Worm (Caenorhabditis elegans) whole organism, L2 larva: ENCODE results near the gene Y38H6C.25.
A peak's percentile ranks its signal among the peaks of the same experiment; 100 is the strongest.

Source experiments
- C34F6.9 ChIP-seq: fragments of 150-350 bp; optimal IDR thresholded peaks from 2 replicates; lab custom pipeline; 2014; ENCODE audit warnings: missing biosample characterization, missing genetic modification characterization
- F13H6.1 ChIP-seq: sonication (generic microtip); optimal IDR thresholded peaks from 2 replicates; lab custom pipeline; 2016; ENCODE audit warnings: missing genetic modification characterization, missing compliant biosample characterization
- Y55F3AM.14 ChIP-seq: fragments of 200-800 bp; sonication (Bioruptor generic); optimal IDR thresholded peaks from 2 replicates; lab custom pipeline; 2018; ENCODE audit warnings: mild to moderate bottlenecking, missing genetic modification characterization, missing compliant biosample characterization
- alr-1 ChIP-seq: fragments of 150-350 bp; optimal IDR thresholded peaks from 2 replicates; lab custom pipeline; 2014; ENCODE audit warnings: missing biosample characterization, missing genetic modification characterization
- aly-2 ChIP-seq: fragments of 150-350 bp; optimal IDR thresholded peaks from 2 replicates; lab custom pipeline; 2014; ENCODE audit warnings: missing biosample characterization, missing genetic modification characterization
- ama-1 ChIP-seq: fragments of 150-350 bp; optimal IDR thresholded peaks from 2 replicates; lab custom pipeline; 2018; ENCODE audit warnings: inconsistent platforms
- ceh-16 ChIP-seq: fragments of 150-350 bp; optimal IDR thresholded peaks from 2 replicates; lab custom pipeline; 2014; ENCODE audit warnings: missing biosample characterization, missing genetic modification characterization
- ceh-82 ChIP-seq: fragments of 150-350 bp; optimal IDR thresholded peaks from 2 replicates; lab custom pipeline; 2014; ENCODE audit warnings: missing biosample characterization, missing genetic modification characterization
- dmd-4 ChIP-seq: sonication (generic microtip); optimal IDR thresholded peaks from 2 replicates; lab custom pipeline; 2017; ENCODE audit warnings: missing biosample characterization, missing genetic modification characterization
- elt-1 ChIP-seq: fragments of 150-350 bp; optimal IDR thresholded peaks from 2 replicates; lab custom pipeline; 2014; ENCODE audit warnings: missing biosample characterization, missing genetic modification characterization
- elt-3 ChIP-seq: sonication (generic microtip); optimal IDR thresholded peaks from 2 replicates; lab custom pipeline; 2017; ENCODE audit warnings: missing biosample characterization, missing genetic modification characterization
- lin-11 ChIP-seq: fragments of 150-350 bp; sonication (generic microtip); optimal IDR thresholded peaks from 2 replicates; lab custom pipeline; 2014; ENCODE audit warnings: missing biosample characterization, missing genetic modification characterization, inconsistent platforms, mixed read lengths
- lin-13 ChIP-seq: fragments of 150-350 bp; optimal IDR thresholded peaks from 2 replicates; lab custom pipeline; 2014; ENCODE audit warnings: missing biosample characterization, missing genetic modification reagents, missing genetic modification characterization
- lin-39 ChIP-seq: fragments of 150-350 bp; optimal IDR thresholded peaks from 2 replicates; lab custom pipeline; 2014; ENCODE audit warnings: missing biosample characterization, missing genetic modification reagents, missing genetic modification characterization
- lsy-2 ChIP-seq, 2 experiments: fragments of 150-350 bp in 1 of 2; sonication (generic microtip) in 1 of 2; optimal IDR thresholded peaks; 2 replicates each; lab custom pipeline; 2014 to 2017; ENCODE audit warnings: missing biosample characterization in 2 of 2, missing genetic modification characterization in 2 of 2
- mab-5 ChIP-seq: fragments of 150-350 bp; optimal IDR thresholded peaks from 2 replicates; lab custom pipeline; 2014; ENCODE audit warnings: missing biosample characterization, missing genetic modification characterization
- mbf-1 ChIP-seq: sonication (generic microtip); optimal IDR thresholded peaks from 2 replicates; lab custom pipeline; 2017; ENCODE audit warnings: missing biosample characterization, missing genetic modification characterization
- mdl-1 ChIP-seq, 2 experiments: fragments of 150-350 bp in 1 of 2; sonication (generic microtip) in 1 of 2; optimal IDR thresholded peaks; 2 replicates each; lab custom pipeline; 2017; ENCODE audit warnings: missing biosample characterization in 2 of 2, missing genetic modification characterization in 2 of 2
- nhr-10 ChIP-seq: sonication (generic microtip); optimal IDR thresholded peaks from 2 replicates; lab custom pipeline; 2017; ENCODE audit warnings: missing biosample characterization, missing genetic modification characterization
- nhr-129 ChIP-seq: fragments of 150-350 bp; optimal IDR thresholded peaks from 2 replicates; lab custom pipeline; 2014; ENCODE audit warnings: missing biosample characterization, missing genetic modification characterization
- nhr-21 ChIP-seq: fragments of 150-350 bp; optimal IDR thresholded peaks from 2 replicates; lab custom pipeline; 2014; ENCODE audit warnings: missing biosample characterization, missing genetic modification characterization
- nhr-23 ChIP-seq: fragments of 150-350 bp; optimal IDR thresholded peaks from 2 replicates; lab custom pipeline; 2014; ENCODE audit warnings: missing biosample characterization, missing genetic modification reagents, missing genetic modification characterization
- nhr-6 ChIP-seq: fragments of 150-350 bp; optimal IDR thresholded peaks from 2 replicates; lab custom pipeline; 2014; ENCODE audit warnings: missing biosample characterization, missing genetic modification characterization
- sem-4 ChIP-seq: fragments of 150-350 bp; optimal IDR thresholded peaks from 2 replicates; lab custom pipeline; 2014; ENCODE audit warnings: missing biosample characterization, missing genetic modification reagents, missing genetic modification characterization
- skn-1 ChIP-seq: sonication (generic microtip); optimal IDR thresholded peaks from 2 replicates; lab custom pipeline; 2017; ENCODE audit warnings: missing biosample characterization, missing genetic modification characterization
- sma-3 ChIP-seq: sonication (generic microtip); optimal IDR thresholded peaks from 2 replicates; lab custom pipeline; 2016; ENCODE audit warnings: missing genetic modification reagents, missing genetic modification characterization, missing compliant biosample characterization
- sma-9 ChIP-seq, 2 experiments: fragments of 150-350 bp in 1 of 2; sonication (generic microtip) in 1 of 2; optimal IDR thresholded peaks; 2 replicates each; lab custom pipeline; 2014 to 2016; ENCODE audit warnings: missing genetic modification characterization in 2 of 2, mild to moderate bottlenecking in 1 of 2, missing biosample characterization in 1 of 2, missing compliant biosample characterization in 1 of 2, missing genetic modification reagents in 1 of 2, moderate library complexity in 1 of 2
- unc-39 ChIP-seq: fragments of 150-350 bp; optimal IDR thresholded peaks from 2 replicates; lab custom pipeline; 2014; ENCODE audit warnings: missing biosample characterization, missing genetic modification characterization
- unc-55 ChIP-seq: fragments of 150-350 bp; sonication (generic microtip); optimal IDR thresholded peaks from 3 replicates; lab custom pipeline; 2014; ENCODE audit warnings: missing biosample characterization, missing genetic modification reagents, missing genetic modification characterization
- unc-62 ChIP-seq: fragments of 150-350 bp; optimal IDR thresholded peaks from 2 replicates; lab custom pipeline; 2014; ENCODE audit warnings: missing biosample characterization, missing genetic modification reagents, missing genetic modification characterization
- zag-1 ChIP-seq: fragments of 150-350 bp; optimal IDR thresholded peaks from 2 replicates; lab custom pipeline; 2014; ENCODE audit warnings: missing biosample characterization, missing genetic modification characterization
- ztf-1 ChIP-seq: fragments of 200-800 bp; sonication (Bioruptor generic); conservative IDR thresholded peaks from 2 replicates; pipeline ENCODE4 v1.3.6; 2022; ENCODE audit warnings: missing genetic modification characterization, missing compliant biosample characterization
- ztf-4 ChIP-seq: fragments of 150-350 bp; optimal IDR thresholded peaks from 2 replicates; lab custom pipeline; 2014; ENCODE audit warnings: missing biosample characterization, missing genetic modification characterization

The Y38H6C.25 gene

ce11 chrV:20479013-20479739 is 39.9 kb upstream of the Y38H6C.25 start, which contains the start of the genes calf-1 and rpl-2 (continued):
- TF ChIP-seq zag-1 (tag; lab: Kevin White, UChicago) (no peak), ztf-1 (GFP tag; lab: Robert Waterston, UW) (no peak)

- TF ChIP-seq ztf-4 (tag; lab: Kevin White, UChicago) (no peak), mab-5 (no peak), ceh-82 (tag; lab: Kevin White, UChicago) (no peak), nhr-23 (tag; lab: Kevin White, UChicago) (no peak), C34F6.9 (tag; lab: Kevin White, UChicago) (no peak)
Measured at ce11 chrV:20480790-20481189, 38.2 kb upstream of the Y38H6C.25 start.

- TF ChIP-seq mab-5 (no peak), ceh-82 (tag; lab: Kevin White, UChicago) (no peak), skn-1 (no peak)
Measured at ce11 chrV:20485285-20485684, 33.7 kb upstream of the Y38H6C.25 start, which contains the start of gene dhcr-7. Gene dhcr-7 (minus strand): TSS chrV:20485385.

- peak; percentile 4 for TF ChIP-seq C34F6.9 (tag; lab: Kevin White, UChicago)
- no peak for TF ChIP-seq Y55F3AM.14 (GFP tag; lab: Kevin White, UChicago)
- no peak for TF ChIP-seq lin-11 (tag; lab: Kevin White, UChicago)
- no peak for TF ChIP-seq ztf-4 (tag; lab: Kevin White, UChicago)
- TF ChIP-seq unc-62 (GFP tag; lab: Kevin White, UChicago): no peak
- peak; percentile 57 for TF ChIP-seq F13H6.1 (tag; lab: Kevin White, UChicago)
- peak; percentile 16 for TF ChIP-seq unc-55 (GFP tag; lab: Kevin White, UChicago)
- TF ChIP-seq lsy-2 (tag; optimal IDR thresholded peaks at IDR 0.05; lab: Kevin White, UChicago): peak in 1 of 2 experiments; percentile 33
- peak; percentile 51 for TF ChIP-seq nhr-129 (tag; lab: Kevin White, UChicago)
- no peak for TF ChIP-seq nhr-23 (tag; lab: Kevin White, UChicago)
- TF ChIP-seq nhr-21 (tag; lab: Kevin White, UChicago): no peak
- TF ChIP-seq lin-39 (tag; lab: Kevin White, UChicago): no peak
- TF ChIP-seq sma-9 (GFP tag; optimal IDR thresholded peaks at IDR 0.05; lab: Kevin White, UChicago): no peak
- no peak for TF ChIP-seq sma-9 (tag; optimal IDR thresholded peaks at IDR 0.05; lab: Kevin White, UChicago)
- TF ChIP-seq ceh-16 (tag; lab: Kevin White, UChicago): no peak
Measured at ce11 chrV:20486549-20486948, 32.5 kb upstream of the Y38H6C.25 start.

ce11 chrV:20489102-20489501 is 29.9 kb upstream of the Y38H6C.25 start, which contains the start of gene srbc-78:
Gene srbc-78 (minus strand): TSS chrV:20489202.
- no peak for TF ChIP-seq alr-1 (tag; lab: Kevin White, UChicago)
- TF ChIP-seq elt-3 (tag; lab: Kevin White, UChicago): no peak
- TF ChIP-seq nhr-21 (tag; lab: Kevin White, UChicago): no peak
- TF ChIP-seq Y55F3AM.14 (GFP tag; lab: Kevin White, UChicago): no peak
- no peak for TF ChIP-seq nhr-129 (tag; lab: Kevin White, UChicago)
- no peak for TF ChIP-seq unc-39 (tag; lab: Kevin White, UChicago)
- no peak for TF ChIP-seq elt-1 (tag; lab: Kevin White, UChicago)
- TF ChIP-seq mdl-1 (tag; optimal IDR thresholded peaks at IDR 0.05; lab: Kevin White, UChicago): no peak
- no peak for TF ChIP-seq ceh-16 (tag; lab: Kevin White, UChicago)
- TF ChIP-seq nhr-6 (tag; lab: Kevin White, UChicago): no peak
- TF ChIP-seq, all 48 proteins: peak for 0

ce11 chrV:20492385-20492784 is 26.6 kb upstream of the Y38H6C.25 start, which contains the start of gene srbc-79:
Gene srbc-79 (minus strand): TSS chrV:20492485.
- TF ChIP-seq alr-1 (tag; lab: Kevin White, UChicago): no peak
- TF ChIP-seq lin-11 (tag; lab: Kevin White, UChicago): no peak
- no peak for TF ChIP-seq nhr-129 (tag; lab: Kevin White, UChicago)
- no peak for TF ChIP-seq mbf-1 (tag; lab: Kevin White, UChicago)
- no peak for TF ChIP-seq zag-1 (tag; lab: Kevin White, UChicago)
- TF ChIP-seq nhr-21 (tag; lab: Kevin White, UChicago): no peak
- no peak for TF ChIP-seq nhr-10
- no peak for TF ChIP-seq C34F6.9 (tag; lab: Kevin White, UChicago)
- TF ChIP-seq elt-3 (tag; lab: Kevin White, UChicago): no peak
- no peak for TF ChIP-seq dmd-4 (tag; lab: Kevin White, UChicago)
- TF ChIP-seq ama-1: no peak
- TF ChIP-seq mdl-1 (tag; optimal IDR thresholded peaks at IDR 0.05; lab: Kevin White, UChicago): no peak
- TF ChIP-seq elt-1 (tag; lab: Kevin White, UChicago): no peak
- TF ChIP-seq nhr-23 (tag; lab: Kevin White, UChicago): no peak
- TF ChIP-seq lin-13 (GFP tag; lab: Kevin White, UChicago): no peak
- TF ChIP-seq aly-2 (tag; lab: Kevin White, UChicago): no peak
- TF ChIP-seq sma-3: no peak
- TF ChIP-seq lsy-2 (tag; optimal IDR thresholded peaks at IDR 0.05; lab: Kevin White, UChicago): no peak
- no peak for TF ChIP-seq sem-4 (tag; lab: Kevin White, UChicago)
